Worm (Caenorhabditis elegans) whole organism, L3 larva: ENCODE data around the gene C48D1.1.

Experiments
- R02D3.7 ChIP-seq: fragments of 150-350 bp; optimal IDR thresholded peaks from 2 replicates; lab custom pipeline; 2014; ENCODE audit warnings: missing biosample characterization, missing genetic modification characterization
- ZK546.5 ChIP-seq: sonication (generic microtip); optimal IDR thresholded peaks from 2 replicates; lab custom pipeline; 2017; ENCODE audit warnings: missing biosample characterization, missing genetic modification characterization
- aly-2 ChIP-seq: fragments of 150-350 bp; optimal IDR thresholded peaks from 2 replicates; lab custom pipeline; 2014; ENCODE audit warnings: missing biosample characterization, missing genetic modification characterization
- ama-1 ChIP-seq: fragments of 150-350 bp; optimal IDR thresholded peaks from 2 replicates; lab custom pipeline; 2018
- ceh-16 ChIP-seq: sonication (generic microtip); optimal IDR thresholded peaks from 2 replicates; lab custom pipeline; 2017; ENCODE audit warnings: missing biosample characterization, missing genetic modification characterization
- ceh-28 ChIP-seq: fragments of 150-350 bp; optimal IDR thresholded peaks from 2 replicates; lab custom pipeline; 2014; ENCODE audit warnings: missing biosample characterization, missing genetic modification reagents, missing genetic modification characterization
- ceh-82 ChIP-seq: fragments of 150-350 bp; optimal IDR thresholded peaks from 2 replicates; lab custom pipeline; 2014; ENCODE audit warnings: missing biosample characterization, missing genetic modification characterization
- ceh-9 ChIP-seq: sonication (generic microtip); optimal IDR thresholded peaks from 2 replicates; lab custom pipeline; 2018; ENCODE audit warnings: missing biosample characterization, missing genetic modification characterization
- daf-12 ChIP-seq: fragments of 150-350 bp; optimal IDR thresholded peaks from 2 replicates; lab custom pipeline; 2014; ENCODE audit warnings: missing biosample characterization, missing genetic modification reagents, missing genetic modification characterization
- egl-5 ChIP-seq: fragments of 150-350 bp; optimal IDR thresholded peaks from 2 replicates; lab custom pipeline; 2017; ENCODE audit warnings: missing biosample characterization, missing genetic modification reagents, missing genetic modification characterization, inconsistent platforms
- elt-1 ChIP-seq: fragments of 150-350 bp; optimal IDR thresholded peaks from 2 replicates; lab custom pipeline; 2014; ENCODE audit warnings: missing biosample characterization, missing genetic modification characterization
- elt-2 ChIP-seq: sonication (generic microtip); optimal IDR thresholded peaks from 2 replicates; lab custom pipeline; 2016; ENCODE audit warnings: missing genetic modification reagents, mild to moderate bottlenecking, missing genetic modification characterization, missing compliant biosample characterization
- elt-3 ChIP-seq, 3 experiments: fragments of 150-350 bp in 1 of 3; sonication (generic microtip) in 2 of 3; optimal IDR thresholded peaks; 2 replicates in 2 of 3; 4 replicates in 1 of 3; lab custom pipeline; 2014 to 2017; ENCODE audit warnings: missing biosample characterization in 3 of 3, missing genetic modification characterization in 3 of 3
- eor-1 ChIP-seq, 2 experiments: fragments of 150-350 bp; optimal IDR thresholded peaks; 2 replicates each; lab custom pipeline; 2014 to 2018; ENCODE audit warnings: missing biosample characterization in 2 of 2, missing genetic modification characterization in 2 of 2
- fkh-10 ChIP-seq: sonication (generic microtip); optimal IDR thresholded peaks from 2 replicates; lab custom pipeline; 2017; ENCODE audit warnings: missing biosample characterization, missing genetic modification reagents, missing genetic modification characterization
- fkh-2 ChIP-seq: fragments of 150-350 bp; optimal IDR thresholded peaks from 2 replicates; lab custom pipeline; 2014; ENCODE audit warnings: missing biosample characterization, missing genetic modification reagents, missing genetic modification characterization
- fos-1 ChIP-seq: fragments of 150-350 bp; optimal IDR thresholded peaks from 2 replicates; lab custom pipeline; 2014; ENCODE audit warnings: missing biosample characterization, missing genetic modification characterization
- hmg-11 ChIP-seq: sonication (generic microtip); optimal IDR thresholded peaks from 2 replicates; lab custom pipeline; 2016; ENCODE audit warnings: missing genetic modification characterization, missing compliant biosample characterization
- jun-1 ChIP-seq: fragments of 150-350 bp; optimal IDR thresholded peaks from 2 replicates; lab custom pipeline; 2014; ENCODE audit warnings: missing biosample characterization, missing genetic modification reagents, missing genetic modification characterization
- lin-15B ChIP-seq: fragments of 150-350 bp; optimal IDR thresholded peaks from 2 replicates; lab custom pipeline; 2014; ENCODE audit warnings: missing biosample characterization, missing genetic modification characterization
- lin-39 ChIP-seq: fragments of 150-350 bp; optimal IDR thresholded peaks from 2 replicates; lab custom pipeline; 2018; ENCODE audit warnings: missing biosample characterization, missing genetic modification reagents, missing genetic modification characterization
- lsy-12 ChIP-seq: sonication (generic microtip); optimal IDR thresholded peaks from 2 replicates; lab custom pipeline; 2016; ENCODE audit warnings: mild to moderate bottlenecking, missing genetic modification characterization, missing compliant biosample characterization
- mdl-1 ChIP-seq: fragments of 150-350 bp; optimal IDR thresholded peaks from 2 replicates; lab custom pipeline; 2014; ENCODE audit warnings: missing biosample characterization, missing genetic modification characterization
- mml-1 ChIP-seq: fragments of 150-350 bp; sonication (generic microtip); optimal IDR thresholded peaks from 3 replicates; lab custom pipeline; 2014; ENCODE audit warnings: missing biosample characterization, missing genetic modification characterization
- nfya-1 ChIP-seq: sonication (generic microtip); optimal IDR thresholded peaks from 2 replicates; lab custom pipeline; 2017; ENCODE audit warnings: missing genetic modification characterization, mild to moderate bottlenecking, missing compliant biosample characterization, antibody characterized with exemption, moderate library complexity; ENCODE audit not compliant: insufficient read depth
- nhr-11 ChIP-seq: fragments of 150-350 bp; optimal IDR thresholded peaks from 2 replicates; lab custom pipeline; 2014; ENCODE audit warnings: missing biosample characterization, missing genetic modification characterization
- nhr-12 ChIP-seq: fragments of 150-350 bp; optimal IDR thresholded peaks from 2 replicates; lab custom pipeline; 2014; ENCODE audit warnings: missing biosample characterization, missing genetic modification characterization
- nhr-23 ChIP-seq: fragments of 150-350 bp; optimal IDR thresholded peaks from 2 replicates; lab custom pipeline; 2014; ENCODE audit warnings: missing biosample characterization, missing genetic modification reagents, missing genetic modification characterization
- nhr-237 ChIP-seq: fragments of 150-350 bp; optimal IDR thresholded peaks from 2 replicates; lab custom pipeline; 2014; ENCODE audit warnings: missing biosample characterization, missing genetic modification characterization
- nhr-25 ChIP-seq: sonication (generic microtip); optimal IDR thresholded peaks from 2 replicates; lab custom pipeline; 2017; ENCODE audit warnings: missing biosample characterization, missing genetic modification characterization
- nhr-28 ChIP-seq: fragments of 150-350 bp; optimal IDR thresholded peaks from 2 replicates; lab custom pipeline; 2014; ENCODE audit warnings: missing biosample characterization, missing genetic modification characterization
- nhr-67 ChIP-seq: fragments of 150-350 bp; optimal IDR thresholded peaks from 2 replicates; lab custom pipeline; 2014; ENCODE audit warnings: missing biosample characterization, missing genetic modification characterization
- nhr-76 ChIP-seq: fragments of 150-350 bp; sonication (generic microtip); optimal IDR thresholded peaks from 5 replicates; lab custom pipeline; 2014; ENCODE audit warnings: missing biosample characterization, missing genetic modification characterization
- nhr-77 ChIP-seq: fragments of 150-350 bp; optimal IDR thresholded peaks from 2 replicates; lab custom pipeline; 2014; ENCODE audit warnings: missing biosample characterization, missing genetic modification characterization
- pha-4 ChIP-seq: fragments of 150-350 bp; optimal IDR thresholded peaks from 2 replicates; lab custom pipeline; 2014; ENCODE audit warnings: missing biosample characterization, missing genetic modification reagents, missing genetic modification characterization
- pqm-1 ChIP-seq: fragments of 150-350 bp; optimal IDR thresholded peaks from 2 replicates; lab custom pipeline; 2017; ENCODE audit warnings: missing biosample characterization, missing genetic modification characterization, inconsistent platforms
- sea-2 ChIP-seq: fragments of 150-350 bp; sonication (generic microtip); optimal IDR thresholded peaks from 4 replicates; lab custom pipeline; 2014; ENCODE audit warnings: missing biosample characterization, missing genetic modification reagents, missing genetic modification characterization
- skn-1 ChIP-seq: fragments of 150-350 bp; optimal IDR thresholded peaks from 2 replicates; lab custom pipeline; 2014; ENCODE audit warnings: missing biosample characterization, missing genetic modification characterization
- snpc-4 ChIP-seq: fragments of 150-350 bp; optimal IDR thresholded peaks from 2 replicates; lab custom pipeline; 2014; ENCODE audit warnings: missing biosample characterization, missing genetic modification characterization
- tbx-2 ChIP-seq: sonication (generic microtip); optimal IDR thresholded peaks from 2 replicates; lab custom pipeline; 2016; ENCODE audit warnings: mild to moderate bottlenecking, missing genetic modification characterization, missing compliant biosample characterization
- unc-39 ChIP-seq: sonication (generic microtip); optimal IDR thresholded peaks from 4 replicates; lab custom pipeline; 2017; ENCODE audit warnings: missing biosample characterization, missing genetic modification characterization
- unc-62 ChIP-seq: fragments of 150-350 bp; sonication (generic microtip); optimal IDR thresholded peaks from 4 replicates; lab custom pipeline; 2014; ENCODE audit warnings: missing biosample characterization, missing genetic modification reagents, missing genetic modification characterization
- zag-1 ChIP-seq: fragments of 150-350 bp; optimal IDR thresholded peaks from 2 replicates; lab custom pipeline; 2014; ENCODE audit warnings: missing biosample characterization, missing genetic modification characterization
- ztf-11 ChIP-seq: fragments of 150-350 bp; optimal IDR thresholded peaks from 2 replicates; lab custom pipeline; 2014; ENCODE audit warnings: missing biosample characterization, missing genetic modification characterization
- ztf-4 ChIP-seq: fragments of 150-350 bp; optimal IDR thresholded peaks from 2 replicates; lab custom pipeline; 2014; ENCODE audit warnings: missing biosample characterization, missing genetic modification characterization

C48D1.1 gene

ce11 chrIV:13241340-13241739 lies 44.2 kb upstream of the C48D1.1 start:
- TF ChIP-seq sea-2 (GFP tag; lab: Kevin White, UChicago) (no peak), nhr-77 (no peak), ztf-11 (tag; lab: Kevin White, UChicago) (no peak), elt-1 (tag; lab: Kevin White, UChicago) (no peak), mml-1 (tag; lab: Kevin White, UChicago) (no peak), jun-1 (tag; lab: Kevin White, UChicago) (no peak), ama-1 (lab: Kevin White, UChicago) (no peak), pha-4 (no peak), nhr-67 (no peak), ceh-9 (no peak), lin-15B (tag; lab: Kevin White, UChicago) (no peak), fkh-10 (GFP tag; lab: Kevin White, UChicago) (no peak), fos-1 (tag; lab: Kevin White, UChicago) (no peak), snpc-4 (no peak), ZK546.5 (tag; lab: Kevin White, UChicago) (no peak), elt-3 (tag; optimal IDR thresholded peaks at IDR 0.05; lab: Kevin White, UChicago) (no peak), nhr-12 (no peak), nhr-11 (tag; lab: Kevin White, UChicago) (no peak)

DNA sequence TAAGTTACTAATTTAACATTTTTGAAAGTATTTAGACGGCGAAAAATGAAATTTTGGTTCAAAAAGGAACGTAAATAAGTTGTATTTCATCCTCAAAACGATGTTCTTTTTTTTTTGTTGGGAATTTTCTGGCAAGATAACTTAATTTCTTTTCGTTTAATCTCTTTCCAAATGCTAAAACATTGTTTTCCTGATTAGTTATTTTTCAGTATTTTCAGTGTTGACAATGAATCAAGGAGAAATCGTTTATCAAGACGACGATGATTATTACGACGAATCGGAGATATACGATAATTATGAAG lies 43.6 kb upstream of the C48D1.1 start, which contains the start of gene lin-54:
Gene lin-54, plus strand, starts transcription at position 203 of the 302 bp plus-strand sequence.
- TF ChIP-seq pha-4 (no peak), nhr-28 (tag; lab: Kevin White, UChicago) (no peak), elt-3 (tag; optimal IDR thresholded peaks at IDR 0.05; lab: Kevin White, UChicago) (no peak), R02D3.7 (no peak), skn-1 (no peak), eor-1 (tag; optimal IDR thresholded peaks at IDR 0.05; lab: Kevin White, UChicago) (peak in 1 of 2 experiments; percentile 5), ceh-82 (tag; lab: Kevin White, UChicago) (no peak)

- TF ChIP-seq jun-1 (tag; lab: Kevin White, UChicago) (peak; percentile 98), nhr-237 (tag; lab: Kevin White, UChicago) (no peak), daf-12 (tag; lab: Kevin White, UChicago) (peak; percentile 37), ceh-9 (no peak), nhr-11 (tag; lab: Kevin White, UChicago) (peak; percentile 95), pha-4 (peak; percentile 100), ceh-16 (tag; lab: Kevin White, UChicago) (peak; percentile 47), lin-39 (tag; lab: Kevin White, UChicago) (peak; percentile 100), egl-5 (tag; lab: Kevin White, UChicago) (peak; percentile 99), ceh-82 (tag; lab: Kevin White, UChicago) (peak; percentile 89), fkh-10 (GFP tag; lab: Kevin White, UChicago) (peak; percentile 99), mml-1 (tag; lab: Kevin White, UChicago) (no peak), snpc-4 (peak; percentile 95), fos-1 (tag; lab: Kevin White, UChicago) (peak; percentile 75), nhr-25 (peak; percentile 99), nhr-23 (peak; percentile 100), nhr-12 (no peak), pqm-1 (peak; percentile 90), sea-2 (GFP tag; lab: Kevin White, UChicago) (no peak), skn-1 (peak; percentile 96), lin-15B (tag; lab: Kevin White, UChicago) (peak; percentile 100), ama-1 (lab: Kevin White, UChicago) (peak; percentile 83), elt-2 (tag; lab: Kevin White, UChicago) (peak; percentile 91), ceh-28 (tag; lab: Kevin White, UChicago) (peak; percentile 92), tbx-2 (tag; lab: Kevin White, UChicago) (peak; percentile 96), unc-39 (tag; lab: Kevin White, UChicago) (no peak), mdl-1 (tag; lab: Kevin White, UChicago) (peak; percentile 9), elt-1 (tag; lab: Kevin White, UChicago) (peak; percentile 86), unc-62 (GFP tag; lab: Kevin White, UChicago) (peak; percentile 92), ZK546.5 (tag; lab: Kevin White, UChicago) (peak; percentile 74), hmg-11 (tag; lab: Kevin White, UChicago) (peak; percentile 91), nhr-76 (peak; percentile 72), aly-2 (tag; lab: Kevin White, UChicago) (peak; percentile 71), R02D3.7 (peak; percentile 91), zag-1 (tag; lab: Kevin White, UChicago) (peak; percentile 67), nfya-1 (tag; lab: Kevin White, UChicago) (peak; percentile 98), nhr-77 (peak; percentile 87), elt-3 (tag; optimal IDR thresholded peaks at IDR 0.05; lab: Kevin White, UChicago) (peak in 2 of 3 experiments; percentile 85 to 91), eor-1 (tag; optimal IDR thresholded peaks at IDR 0.05; lab: Kevin White, UChicago) (no peak), nhr-28 (tag; lab: Kevin White, UChicago) (peak; percentile 79), lsy-12 (peak; percentile 99), ztf-11 (tag; lab: Kevin White, UChicago) (no peak), ztf-4 (peak; percentile 90), nhr-67 (no peak), fkh-2 (tag; lab: Kevin White, UChicago) (peak; percentile 69)
These were observed 43.1 kb upstream of the C48D1.1 start, which contains the start of gene rpl-12 for ce11 chrIV:13240078-13240841. Gene rpl-12, minus strand, starts transcription at chrIV:13240651.
